Worm (Caenorhabditis elegans) whole organism, young adult: ENCODE results near the gene C10C6.13.

Experiments
- B0261.1 ChIP-seq: sonication (generic microtip); optimal IDR thresholded peaks from 2 replicates; lab custom pipeline; 2016; ENCODE audit warnings: mild to moderate bottlenecking, missing genetic modification characterization, moderate library complexity, missing compliant biosample characterization
- B0336.3 ChIP-seq: fragments of 200-800 bp; sonication (Bioruptor generic); IDR thresholded peaks from 2 replicates; pipeline ENCODE4 v1.3.6; 2022; ENCODE audit warnings: missing genetic modification characterization, missing compliant biosample characterization
- C17E4.6 ChIP-seq: fragments of 200-800 bp; sonication (Bioruptor generic); IDR thresholded peaks from 2 replicates; pipeline ENCODE4 v1.3.6; 2022; ENCODE audit warnings: missing genetic modification reagents, missing genetic modification characterization, missing compliant biosample characterization
- D2030.7 ChIP-seq: fragments of 200-800 bp; sonication (Bioruptor generic); IDR thresholded peaks from 2 replicates; pipeline ENCODE4 v1.3.6; 2022; ENCODE audit warnings: missing genetic modification reagents, missing genetic modification characterization, missing compliant biosample characterization
- F10E7.11 ChIP-seq: sonication (generic microtip); optimal IDR thresholded peaks from 2 replicates; lab custom pipeline; 2017; ENCODE audit warnings: mild to moderate bottlenecking, missing genetic modification characterization, moderate library complexity, missing compliant biosample characterization
- F37B4.10 ChIP-seq: fragments of 200-800 bp; sonication (Bioruptor generic); IDR thresholded peaks from 2 replicates; pipeline ENCODE4 v1.3.6; 2022; ENCODE audit warnings: missing genetic modification characterization, missing compliant biosample characterization
- F57C9.4 ChIP-seq: sonication (generic microtip); optimal IDR thresholded peaks from 2 replicates; lab custom pipeline; 2017; ENCODE audit warnings: mild to moderate bottlenecking, missing genetic modification characterization, missing compliant biosample characterization
- K11D2.4 ChIP-seq: fragments of 200-800 bp; sonication (Bioruptor generic); IDR thresholded peaks from 2 replicates; pipeline ENCODE4 v1.3.6; 2022; ENCODE audit warnings: missing genetic modification reagents, missing genetic modification characterization, missing compliant biosample characterization
- K12H6.12 ChIP-seq: fragments of 200-800 bp; sonication (Bioruptor generic); optimal IDR thresholded peaks from 2 replicates; lab custom pipeline; 2018; ENCODE audit warnings: mild to moderate bottlenecking, missing genetic modification characterization, missing compliant biosample characterization
- T26A5.8 ChIP-seq: sonication (generic microtip); optimal IDR thresholded peaks from 2 replicates; lab custom pipeline; 2016; ENCODE audit warnings: missing genetic modification characterization, missing compliant biosample characterization
- Y53F4B.3 ChIP-seq: fragments of 200-800 bp; sonication (Bioruptor generic); IDR thresholded peaks from 2 replicates; pipeline ENCODE4 v1.3.6; 2022; ENCODE audit warnings: missing genetic modification reagents, missing genetic modification characterization, missing compliant biosample characterization
- Y56A3A.18 ChIP-seq: fragments of 200-800 bp; sonication (Bioruptor generic); IDR thresholded peaks from 2 replicates; pipeline ENCODE4 v1.3.6; 2022; ENCODE audit warnings: missing genetic modification reagents, missing genetic modification characterization, missing compliant biosample characterization
- Y67H2A.10 ChIP-seq: fragments of 200-800 bp; sonication (Bioruptor generic); conservative IDR thresholded peaks from 2 replicates; pipeline ENCODE4 v1.3.6; 2022; ENCODE audit warnings: missing genetic modification reagents, missing genetic modification characterization, missing compliant biosample characterization
- ZK185.1 ChIP-seq: sonication (generic microtip); optimal IDR thresholded peaks from 2 replicates; lab custom pipeline; 2016; ENCODE audit warnings: mild to moderate bottlenecking, missing genetic modification characterization, missing compliant biosample characterization; ENCODE audit not compliant: poor library complexity, severe bottlenecking
- aptf-3 ChIP-seq: fragments of 200-800 bp; sonication (Bioruptor generic); IDR thresholded peaks from 2 replicates; pipeline ENCODE4 v1.3.6; 2022; ENCODE audit warnings: missing genetic modification characterization, missing compliant biosample characterization
- attf-3 ChIP-seq: fragments of 200-800 bp; sonication (Bioruptor generic); conservative IDR thresholded peaks from 2 replicates; pipeline ENCODE4 v1.3.6; 2022; ENCODE audit warnings: missing genetic modification reagents, missing genetic modification characterization, missing compliant biosample characterization
- ccch-3 ChIP-seq: fragments of 200-800 bp; sonication (Bioruptor generic); optimal IDR thresholded peaks from 2 replicates; lab custom pipeline; 2018; ENCODE audit warnings: mild to moderate bottlenecking, missing genetic modification characterization, missing compliant biosample characterization
- cebp-1 ChIP-seq, 2 experiments: fragments of 200-800 bp in 1 of 2; sonication (Bioruptor generic) in 1 of 2; sonication (generic microtip) in 1 of 2; IDR thresholded peaks in 1 of 2; optimal IDR thresholded peaks in 1 of 2; 2 replicates each; pipeline versions ENCODE4 v1.3.6 to Lab custom; 2017 to 2022; ENCODE audit warnings: missing compliant biosample characterization in 2 of 2, missing genetic modification characterization in 2 of 2, mild to moderate bottlenecking in 1 of 2, missing genetic modification reagents in 1 of 2, moderate library complexity in 1 of 2
- ceh-100 ChIP-seq: fragments of 200-800 bp; sonication (Bioruptor generic); IDR thresholded peaks from 2 replicates; pipeline ENCODE4 v1.3.6; 2022; ENCODE audit warnings: missing genetic modification reagents, missing genetic modification characterization, missing compliant biosample characterization
- ceh-79 ChIP-seq: sonication (generic microtip); optimal IDR thresholded peaks from 2 replicates; lab custom pipeline; 2017; ENCODE audit warnings: mild to moderate bottlenecking, missing genetic modification characterization, missing compliant biosample characterization
- die-1 ChIP-seq: sonication (generic microtip); optimal IDR thresholded peaks from 2 replicates; lab custom pipeline; 2016; ENCODE audit warnings: missing genotype, mild to moderate bottlenecking, missing genetic modification characterization, missing compliant biosample characterization
- dpl-1 ChIP-seq: fragments of 150-350 bp; optimal IDR thresholded peaks from 2 replicates; lab custom pipeline; 2014; ENCODE audit warnings: missing biosample characterization, missing genetic modification reagents, missing genetic modification characterization
- egl-44 ChIP-seq: fragments of 200-800 bp; sonication (Bioruptor generic); IDR thresholded peaks from 2 replicates; pipeline ENCODE4 v1.3.6; 2022; ENCODE audit warnings: missing genetic modification reagents, missing genetic modification characterization, missing compliant biosample characterization
- hrde-1 ChIP-seq: sonication (generic microtip); optimal IDR thresholded peaks from 2 replicates; lab custom pipeline; 2016; ENCODE audit warnings: missing genetic modification characterization, mild to moderate bottlenecking, missing compliant biosample characterization, moderate library complexity, missing genotype, missing genetic modification reagents, borderline replicate concordance
- lag-1 ChIP-seq: fragments of 200-800 bp; sonication (Bioruptor generic); IDR thresholded peaks from 2 replicates; pipeline ENCODE4 v1.3.6; 2022; ENCODE audit warnings: missing genetic modification reagents, missing genetic modification characterization, missing compliant biosample characterization
- lin-35 ChIP-seq, 3 experiments: fragments of 150-350 bp in 2 of 3; sonication (generic microtip) in 1 of 3; optimal IDR thresholded peaks; 2 replicates each; lab custom pipeline; 2014 to 2018; ENCODE audit warnings: missing biosample characterization in 3 of 3, missing genetic modification characterization in 3 of 3, missing genetic modification reagents in 3 of 3
- lin-40 ChIP-seq: sonication (generic microtip); optimal IDR thresholded peaks from 2 replicates; lab custom pipeline; 2016; ENCODE audit warnings: missing genetic modification characterization, mild to moderate bottlenecking, missing compliant biosample characterization, missing genotype, missing genetic modification reagents
- lir-1 ChIP-seq: fragments of 200-800 bp; sonication (Bioruptor generic); conservative IDR thresholded peaks from 2 replicates; pipeline ENCODE4 v1.3.6; 2022; ENCODE audit warnings: missing genetic modification reagents, missing genetic modification characterization, missing compliant biosample characterization
- lsy-27 ChIP-seq: sonication (generic microtip); optimal IDR thresholded peaks from 2 replicates; lab custom pipeline; 2017; ENCODE audit warnings: missing genetic modification characterization, mild to moderate bottlenecking, missing compliant biosample characterization, antibody characterized with exemption, missing genotype, borderline replicate concordance; ENCODE audit not compliant: insufficient read depth
- madf-6 ChIP-seq: fragments of 200-800 bp; sonication (Bioruptor generic); IDR thresholded peaks from 2 replicates; pipeline ENCODE4 v1.3.6; 2022; ENCODE audit warnings: missing genetic modification reagents, missing genetic modification characterization, missing compliant biosample characterization
- mcd-1 ChIP-seq: fragments of 200-800 bp; sonication (Bioruptor generic); IDR thresholded peaks from 2 replicates; pipeline ENCODE4 v1.3.6; 2022; ENCODE audit warnings: missing genetic modification reagents, missing genetic modification characterization, missing compliant biosample characterization
- mel-28 ChIP-seq: sonication (generic microtip); optimal IDR thresholded peaks from 2 replicates; lab custom pipeline; 2016; ENCODE audit warnings: borderline replicate concordance, mild to moderate bottlenecking, missing genetic modification characterization, missing compliant biosample characterization
- nfya-1 ChIP-seq: sonication (generic microtip); optimal IDR thresholded peaks from 2 replicates; lab custom pipeline; 2017; ENCODE audit warnings: antibody characterized with exemption, missing compliant biosample characterization, missing genetic modification characterization, borderline replicate concordance; ENCODE audit not compliant: insufficient read depth
- nfya-2 ChIP-seq: fragments of 200-800 bp; sonication (Bioruptor generic); IDR thresholded peaks from 2 replicates; pipeline ENCODE4 v1.3.6; 2022; ENCODE audit warnings: missing genetic modification reagents, missing genetic modification characterization, missing compliant biosample characterization
- nhr-120 ChIP-seq: fragments of 200-800 bp; sonication (Bioruptor generic); IDR thresholded peaks from 2 replicates; pipeline ENCODE4 v1.3.6; 2022; ENCODE audit warnings: missing genetic modification characterization, missing compliant biosample characterization
- nhr-27 ChIP-seq: fragments of 200-800 bp; sonication (Bioruptor generic); optimal IDR thresholded peaks from 2 replicates; lab custom pipeline; 2018; ENCODE audit warnings: mild to moderate bottlenecking, missing genetic modification characterization, moderate library complexity, missing compliant biosample characterization
- pha-4 ChIP-seq: fragments of 150-350 bp; sonication (generic microtip); optimal IDR thresholded peaks from 2 replicates; lab custom pipeline; 2014; ENCODE audit warnings: missing biosample characterization, missing genetic modification reagents, missing genetic modification characterization
- rcor-1 ChIP-seq: fragments of 200-800 bp; sonication (Bioruptor generic); IDR thresholded peaks from 2 replicates; pipeline ENCODE4 v1.3.6; 2022; ENCODE audit warnings: missing genetic modification reagents, missing genetic modification characterization, missing compliant biosample characterization
- rec-8 ChIP-seq, 2 experiments: sonication (generic microtip); optimal IDR thresholded peaks; 2 replicates each; lab custom pipeline; 2016; ENCODE audit warnings: mild to moderate bottlenecking in 2 of 2, missing genetic modification characterization in 2 of 2, missing genetic modification reagents in 2 of 2, missing genotype in 2 of 2, missing biosample characterization in 1 of 2, missing compliant biosample characterization in 1 of 2, moderate library complexity in 1 of 2
- tbp1 ChIP-seq: fragments of 200-800 bp; sonication (Bioruptor generic); optimal IDR thresholded peaks from 2 replicates; lab custom pipeline; 2018; ENCODE audit warnings: mild to moderate bottlenecking, missing genetic modification characterization, missing compliant biosample characterization
- xnd-1 ChIP-seq: sonication (generic microtip); optimal IDR thresholded peaks from 2 replicates; lab custom pipeline; 2016; ENCODE audit warnings: missing genotype, missing genetic modification reagents, missing genetic modification characterization, missing compliant biosample characterization
- zfh-2 ChIP-seq: fragments of 200-800 bp; sonication (Bioruptor generic); conservative IDR thresholded peaks from 2 replicates; pipeline ENCODE4 v1.3.6; 2022; ENCODE audit warnings: missing genetic modification reagents, missing genetic modification characterization, missing compliant biosample characterization
- ztf-18 ChIP-seq: sonication (generic microtip); optimal IDR thresholded peaks from 2 replicates; lab custom pipeline; 2016; ENCODE audit warnings: missing genotype, mild to moderate bottlenecking, missing genetic modification characterization, missing compliant biosample characterization
- ztf-28 ChIP-seq: fragments of 200-800 bp; sonication (Bioruptor generic); IDR thresholded peaks from 2 replicates; pipeline ENCODE4 v1.3.6; 2022; ENCODE audit warnings: missing genetic modification reagents, missing genetic modification characterization, missing compliant biosample characterization

The C10C6.13 gene

DNA sequence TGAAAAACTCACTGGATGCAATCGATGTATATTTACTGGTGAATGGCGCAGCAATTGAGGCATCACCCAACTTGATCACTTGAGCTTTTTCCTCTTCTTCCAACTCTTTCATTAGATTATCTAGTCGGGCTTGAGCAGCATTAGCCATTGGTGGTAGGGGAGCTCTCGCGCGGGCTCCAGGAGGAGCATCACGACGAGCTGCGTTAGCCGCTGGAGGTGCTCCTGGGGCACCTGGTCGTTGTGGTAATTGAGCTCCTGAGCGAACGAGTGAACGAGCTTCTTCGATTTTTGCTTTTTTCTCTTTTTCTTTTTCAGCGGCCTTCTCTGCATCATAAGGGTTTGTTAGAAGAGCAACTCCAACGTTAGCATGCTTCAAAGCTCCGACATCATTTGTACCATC lies 5.5 kb upstream of the C10C6.13 start:
- TF ChIP-seq dpl-1 (GFP tag; lab: Kevin White, UChicago) (no peak), zfh-2 (GFP tag; lab: Robert Waterston, UW) (peak; percentile 78), hrde-1 (no peak), F37B4.10 (GFP tag; lab: Robert Waterston, UW) (no peak)

DNA sequence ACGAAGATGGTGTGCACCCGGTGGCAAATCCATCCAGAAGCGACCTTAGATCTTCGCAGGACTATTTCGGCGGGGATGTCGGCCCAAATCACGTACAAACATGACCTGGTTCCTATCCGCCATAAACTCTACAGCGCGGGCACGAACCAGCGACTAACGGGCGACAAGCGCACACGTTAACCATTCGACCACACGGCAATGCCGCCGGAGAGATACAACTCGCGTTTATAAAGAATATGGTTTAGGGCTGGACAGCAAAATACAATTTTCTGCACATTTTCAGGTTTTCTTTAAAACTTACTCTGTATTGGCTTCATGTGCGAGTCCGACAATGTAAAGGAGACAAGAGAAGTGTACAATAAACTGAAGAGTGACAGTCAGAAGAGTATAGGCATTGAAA lies 4.5 kb upstream of the C10C6.13 start:
- TF ChIP-seq ceh-100 (GFP tag; lab: Robert Waterston, UW) (peak; percentile 68), ceh-79 (peak; percentile 99), attf-3 (GFP tag; lab: Robert Waterston, UW) (peak; percentile 72), C17E4.6 (GFP tag; lab: Robert Waterston, UW) (peak; percentile 78; the same call in 1 of the 2 replicates), mcd-1 (GFP tag; lab: Robert Waterston, UW) (peak; percentile 70), lsy-27 (tag; lab: Kevin White, UChicago) (peak; percentile 88), nhr-120 (GFP tag; lab: Robert Waterston, UW) (peak; percentile 95), Y56A3A.18 (GFP tag; lab: Robert Waterston, UW) (peak; percentile 90), egl-44 (GFP tag; lab: Robert Waterston, UW) (peak; percentile 97), pha-4 (no peak), hrde-1 (peak; percentile 92), lag-1 (GFP tag; lab: Robert Waterston, UW) (no peak), rcor-1 (peak; percentile 86), nfya-2 (GFP tag; lab: Robert Waterston, UW) (0 out of 2 replicates have a peak, but pooled peaks have one; percentile 75), rec-8 (tag; optimal IDR thresholded peaks at IDR 0.05; lab: Kevin White, UChicago) (peak; percentile 76 to 97), T26A5.8 (tag; lab: Kevin White, UChicago) (peak; percentile 87), tbp1 (GFP tag; lab: Kevin White, UChicago) (peak; percentile 97), aptf-3 (GFP tag; lab: Robert Waterston, UW) (0 out of 2 replicates have a peak, but pooled peaks have one; percentile 15), zfh-2 (GFP tag; lab: Robert Waterston, UW) (peak; percentile 90), lir-1 (GFP tag; lab: Robert Waterston, UW) (no peak), nfya-1 (tag; lab: Kevin White, UChicago) (no peak), F10E7.11 (peak; percentile 75), Y53F4B.3 (GFP tag; lab: Robert Waterston, UW) (no peak), B0261.1 (tag; lab: Kevin White, UChicago) (peak; percentile 87), dpl-1 (GFP tag; lab: Kevin White, UChicago) (peak; percentile 2), ccch-3 (GFP tag; lab: Kevin White, UChicago) (no peak), D2030.7 (GFP tag; lab: Robert Waterston, UW) (peak; percentile 85), mel-28 (tag; lab: Kevin White, UChicago) (peak; percentile 50), xnd-1 (no peak), K11D2.4 (GFP tag; lab: Robert Waterston, UW) (peak; percentile 72; the same call in 1 of the 2 replicates), lin-40 (tag; lab: Kevin White, UChicago) (peak; percentile 56), F57C9.4 (tag; lab: Kevin White, UChicago) (peak; percentile 53), cebp-1 (GFP tag; IDR thresholded peaks at IDR 0.05; lab: Robert Waterston, UW) (no peak), cebp-1 (tag; optimal IDR thresholded peaks at IDR 0.05; lab: Kevin White, UChicago) (peak; percentile 84), nhr-27 (peak; percentile 82), die-1 (tag; lab: Kevin White, UChicago) (peak; percentile 97), lin-35 (GFP tag; optimal IDR thresholded peaks at IDR 0.05; lab: Kevin White, UChicago) (peak in 1 of 3 experiments; percentile 40), B0336.3 (GFP tag; lab: Robert Waterston, UW) (peak; percentile 87), ZK185.1 (peak; percentile 94), Y67H2A.10 (GFP tag; lab: Robert Waterston, UW) (peak; percentile 69; the same call in 1 of the 2 replicates), ztf-18 (tag; lab: Kevin White, UChicago) (peak; percentile 83), K12H6.12 (tag; lab: Kevin White, UChicago) (peak; percentile 48), madf-6 (GFP tag; lab: Robert Waterston, UW) (peak; percentile 81), ztf-28 (GFP tag; lab: Robert Waterston, UW) (peak; percentile 95)
